In genomic region chrV:9925647-9926046, ce11 we compare ENCODE assay signal across 6 worm cellular contexts.
A peak's percentile ranks its signal among the peaks of the same experiment; 100 is the strongest.
TF ChIP-seq lines count a peak whose summit lies in the region.

No protein-coding gene starts in this region.

TF ChIP-seq in whole organism, L1 larva, 84 proteins besides CTCF, POLR2A, EP300 and RAD21:
- TF ChIP-seq efl-1 (optimal IDR thresholded peaks at IDR 0.05; lab: Kevin White, UChicago) (no peak), efl-1 (GFP tag; optimal IDR thresholded peaks at IDR 0.05 in 1 of 2; lab: Kevin White, UChicago) (peak in 1 of 2 experiments; percentile 27), pqm-1 (tag; optimal IDR thresholded peaks at IDR 0.05; lab: Kevin White, UChicago) (peak; percentile 39), sup-37 (GFP tag; optimal IDR thresholded peaks at IDR 0.05; lab: Kevin White, UChicago) (no peak), elt-2 (tag; optimal IDR thresholded peaks at IDR 0.05; lab: Kevin White, UChicago) (peak; percentile 96), nhr-71 (tag; optimal IDR thresholded peaks at IDR 0.05; lab: Kevin White, UChicago) (peak; percentile 2), nhr-90 (tag; optimal IDR thresholded peaks at IDR 0.05; lab: Kevin White, UChicago; ENCODE audit: poor library complexity) (peak; percentile 19), unc-130 (tag; optimal IDR thresholded peaks at IDR 0.05; lab: Kevin White, UChicago) (no peak), jun-1 (tag; optimal IDR thresholded peaks at IDR 0.05; lab: Kevin White, UChicago) (peak; percentile 43)

TF ChIP-seq in whole organism, L2 larva, 48 proteins besides CTCF, POLR2A, EP300 and RAD21:
- no peak for TF ChIP-seq lin-11 (tag; optimal IDR thresholded peaks at IDR 0.05; lab: Kevin White, UChicago)
- no peak for TF ChIP-seq aly-2 (tag; optimal IDR thresholded peaks at IDR 0.05; lab: Kevin White, UChicago)
- TF ChIP-seq egl-27 (tag; optimal IDR thresholded peaks at IDR 0.05; lab: Kevin White, UChicago), result peak; percentile 34
- TF ChIP-seq fos-1 (tag; optimal IDR thresholded peaks at IDR 0.05; lab: Kevin White, UChicago), result peak; percentile 75
- TF ChIP-seq crh-2 (tag; optimal IDR thresholded peaks at IDR 0.05; lab: Kevin White, UChicago), result peak; percentile 49
- TF ChIP-seq peb-1 (tag; optimal IDR thresholded peaks at IDR 0.05; lab: Kevin White, UChicago), result no peak
- no peak for TF ChIP-seq sma-3 (GFP tag; optimal IDR thresholded peaks at IDR 0.05; lab: Kevin White, UChicago)
- no peak for TF ChIP-seq Y55F3AM.14 (GFP tag; optimal IDR thresholded peaks at IDR 0.05; lab: Kevin White, UChicago)
- no peak for TF ChIP-seq ceh-16 (tag; optimal IDR thresholded peaks at IDR 0.05; lab: Kevin White, UChicago)
- no peak for TF ChIP-seq alr-1 (tag; optimal IDR thresholded peaks at IDR 0.05; lab: Kevin White, UChicago)
- no peak for TF ChIP-seq C34F6.9 (tag; optimal IDR thresholded peaks at IDR 0.05; lab: Kevin White, UChicago)
- peak; percentile 61 for TF ChIP-seq sma-9 (GFP tag; optimal IDR thresholded peaks at IDR 0.05; lab: Kevin White, UChicago)
- no peak for TF ChIP-seq sma-9 (tag; optimal IDR thresholded peaks at IDR 0.05; lab: Kevin White, UChicago)
- TF ChIP-seq gmeb-1 (tag; optimal IDR thresholded peaks at IDR 0.05; lab: Kevin White, UChicago), result peak; percentile 10
- TF ChIP-seq unc-55 (GFP tag; optimal IDR thresholded peaks at IDR 0.05; lab: Kevin White, UChicago), result no peak
- no peak for TF ChIP-seq nhr-23 (tag; optimal IDR thresholded peaks at IDR 0.05; lab: Kevin White, UChicago)
- TF ChIP-seq ceh-82 (tag; optimal IDR thresholded peaks at IDR 0.05; lab: Kevin White, UChicago), result no peak

TF ChIP-seq in whole organism, L3 larva, 47 proteins besides CTCF, POLR2A, EP300 and RAD21 (continues in another document):
- no peak for TF ChIP-seq lsy-12 (tag; optimal IDR thresholded peaks at IDR 0.05; lab: Kevin White, UChicago)
- TF ChIP-seq eor-1 (tag; optimal IDR thresholded peaks at IDR 0.05; lab: Kevin White, UChicago), result no peak
- TF ChIP-seq elt-2 (tag; optimal IDR thresholded peaks at IDR 0.05; lab: Kevin White, UChicago), result peak; percentile 97
- TF ChIP-seq egl-27 (tag; optimal IDR thresholded peaks at IDR 0.05; lab: Kevin White, UChicago), result no peak
- TF ChIP-seq ceh-82 (tag; optimal IDR thresholded peaks at IDR 0.05; lab: Kevin White, UChicago), result no peak
- no peak for TF ChIP-seq nhr-11 (tag; optimal IDR thresholded peaks at IDR 0.05; lab: Kevin White, UChicago)
- TF ChIP-seq nhr-25 (tag; optimal IDR thresholded peaks at IDR 0.05; lab: Kevin White, UChicago), result no peak
- TF ChIP-seq sea-2 (GFP tag; optimal IDR thresholded peaks at IDR 0.05; lab: Kevin White, UChicago), result no peak
- no peak for TF ChIP-seq nhr-237 (tag; optimal IDR thresholded peaks at IDR 0.05; lab: Kevin White, UChicago)
- no peak for TF ChIP-seq ceh-28 (tag; optimal IDR thresholded peaks at IDR 0.05; lab: Kevin White, UChicago)
- TF ChIP-seq R02D3.7 (tag; optimal IDR thresholded peaks at IDR 0.05; lab: Kevin White, UChicago), result no peak
- TF ChIP-seq unc-62 (GFP tag; optimal IDR thresholded peaks at IDR 0.05; lab: Kevin White, UChicago), result no peak
- TF ChIP-seq nhr-23 (tag; optimal IDR thresholded peaks at IDR 0.05; lab: Kevin White, UChicago), result no peak
- TF ChIP-seq hmg-11 (tag; optimal IDR thresholded peaks at IDR 0.05; lab: Kevin White, UChicago), result no peak
- peak; percentile 4 for TF ChIP-seq pha-4 (tag; optimal IDR thresholded peaks at IDR 0.05; lab: Kevin White, UChicago)
- no peak for TF ChIP-seq elt-1 (tag; optimal IDR thresholded peaks at IDR 0.05; lab: Kevin White, UChicago)
- no peak for TF ChIP-seq lin-39 (tag; optimal IDR thresholded peaks at IDR 0.05; lab: Kevin White, UChicago)
- no peak for TF ChIP-seq fos-1 (tag; optimal IDR thresholded peaks at IDR 0.05; lab: Kevin White, UChicago)
- TF ChIP-seq unc-39 (tag; optimal IDR thresholded peaks at IDR 0.05; lab: Kevin White, UChicago), result no peak

TF ChIP-seq in whole organism, L4 larva, 104 proteins besides CTCF, POLR2A, EP300 and RAD21 (continues in another document):
- TF ChIP-seq snpc-1.2 (GFP tag; IDR thresholded peaks at IDR 0.05; lab: Robert Waterston, UW), result no peak
- no peak for TF ChIP-seq mxl-3 (GFP tag; optimal IDR thresholded peaks at IDR 0.05; lab: Kevin White, UChicago)
- no peak for TF ChIP-seq hlh-30 (tag; optimal IDR thresholded peaks at IDR 0.05; lab: Kevin White, UChicago; ENCODE audit: insufficient read depth)
- TF ChIP-seq ztf-7 (tag; optimal IDR thresholded peaks at IDR 0.05; lab: Kevin White, UChicago), result no peak
- peak; percentile 35 for TF ChIP-seq cey-2 (tag; optimal IDR thresholded peaks at IDR 0.05; lab: Kevin White, UChicago; ENCODE audit: borderline replicate concordance, insufficient read depth)
- peak; percentile 61 for TF ChIP-seq dve-1 (tag; optimal IDR thresholded peaks at IDR 0.05; lab: Kevin White, UChicago; ENCODE audit: insufficient read depth)
- no peak for TF ChIP-seq Y5F2A.4 (GFP tag; optimal IDR thresholded peaks at IDR 0.05; lab: Kevin White, UChicago)
- no peak for TF ChIP-seq R02D3.7 (tag; optimal IDR thresholded peaks at IDR 0.05; lab: Kevin White, UChicago)
- TF ChIP-seq fkh-10 (GFP tag; optimal IDR thresholded peaks at IDR 0.05; lab: Kevin White, UChicago), result no peak
- TF ChIP-seq ces-1 (GFP tag; optimal IDR thresholded peaks at IDR 0.05; lab: Kevin White, UChicago), result no peak
- no peak for TF ChIP-seq ztf-11 (tag; optimal IDR thresholded peaks at IDR 0.05; lab: Kevin White, UChicago)
- TF ChIP-seq ctbp-1 (GFP tag; IDR thresholded peaks at IDR 0.05; lab: Robert Waterston, UW), result no peak
- TF ChIP-seq nhr-41 (GFP tag; IDR thresholded peaks at IDR 0.05; lab: Robert Waterston, UW), result peak; percentile 23; the same call in 1 of the 2 replicates
- no peak for TF ChIP-seq F37D6.2 (tag; optimal IDR thresholded peaks at IDR 0.05; lab: Kevin White, UChicago)
- TF ChIP-seq dmd-6 (GFP tag; IDR thresholded peaks at IDR 0.05; lab: Robert Waterston, UW), result peak; percentile 61
- peak; percentile 97 for TF ChIP-seq pqm-1 (tag; optimal IDR thresholded peaks at IDR 0.05; lab: Kevin White, UChicago)
- TF ChIP-seq nhr-28 (tag; optimal IDR thresholded peaks at IDR 0.05; lab: Kevin White, UChicago), result peak; percentile 76
- peak; percentile 12 for TF ChIP-seq nhr-48 (tag; optimal IDR thresholded peaks at IDR 0.05; lab: Kevin White, UChicago)

TF ChIP-seq in whole organism, late embryonic, 69 proteins besides CTCF, POLR2A, EP300 and RAD21:
- TF ChIP-seq ceh-48 (tag; optimal IDR thresholded peaks at IDR 0.05; lab: Kevin White, UChicago), result no peak
- peak; percentile 87 for TF ChIP-seq elt-2 (tag; optimal IDR thresholded peaks at IDR 0.05; lab: Kevin White, UChicago)
- no peak for TF ChIP-seq tbx-7 (tag; optimal IDR thresholded peaks at IDR 0.05; lab: Kevin White, UChicago)
- TF ChIP-seq ceh-45 (GFP tag; IDR thresholded peaks at IDR 0.05; lab: Robert Waterston, UW), result no peak
- TF ChIP-seq sox-2 (GFP tag; IDR thresholded peaks at IDR 0.05; lab: Robert Waterston, UW), result no peak
- no peak for TF ChIP-seq odd-2 (tag; optimal IDR thresholded peaks at IDR 0.05; lab: Kevin White, UChicago)
TF ChIP-seq in whole organism, late embryonic: peak in this region for 1.

TF ChIP-seq in whole organism, young adult, 124 proteins besides CTCF, POLR2A, EP300 and RAD21:
- TF ChIP-seq madf-3 (GFP tag; IDR thresholded peaks at IDR 0.05; lab: Robert Waterston, UW), result no peak
- TF ChIP-seq let-607 (tag; optimal IDR thresholded peaks at IDR 0.05; lab: Kevin White, UChicago), result peak in 1 of 2 experiments; percentile 6
- no peak for TF ChIP-seq F23B12.7 (tag; optimal IDR thresholded peaks at IDR 0.05; lab: Kevin White, UChicago; ENCODE audit: insufficient read depth)
- TF ChIP-seq nhr-80 (tag; optimal IDR thresholded peaks at IDR 0.05; lab: Kevin White, UChicago), result peak; percentile 87
- no peak for TF ChIP-seq F52B5.7 (tag; optimal IDR thresholded peaks at IDR 0.05; lab: Kevin White, UChicago)
